Fruit fly (Drosophila melanogaster) whole organism, embryonic: ENCODE measurements around the gene Rab8.

Experiments
- Adf1 ChIP-seq: fragments of 200-800 bp; sonication (Bioruptor generic); IDR thresholded peaks from 2 replicates; pipeline ENCODE4 v1.3.6; 2022; ENCODE audit warnings: missing biosample characterization, missing genetic modification characterization
- Awh ChIP-seq: fragments of 200-800 bp; sonication (Bioruptor generic); IDR thresholded peaks from 2 replicates; pipeline ENCODE4, ENCODE4 v1.3.6; 2022; ENCODE audit warnings: missing biosample characterization, missing genetic modification characterization
- BEAF-32 ChIP-seq: fragments of 200-800 bp; sonication (Bioruptor generic); optimal IDR thresholded peaks from 3 replicates; lab custom pipeline; 2017; ENCODE audit warnings: missing biosample characterization, missing genetic modification characterization, mild to moderate bottlenecking, moderate library complexity, missing genetic modification reagents
- CG10209 ChIP-seq: fragments of 200-800 bp; sonication (Bioruptor generic); optimal IDR thresholded peaks from 3 replicates; lab custom pipeline; 2017; ENCODE audit warnings: missing biosample characterization, mild to moderate bottlenecking, missing genetic modification characterization, missing genetic modification reagents
- CG13894 ChIP-seq: fragments of 200-800 bp; sonication (Bioruptor generic); optimal IDR thresholded peaks from 3 replicates; lab custom pipeline; 2018; ENCODE audit warnings: missing biosample characterization, mild to moderate bottlenecking, missing genetic modification characterization, moderate library complexity
- CG1832 ChIP-seq: fragments of 200-800 bp; sonication (Bioruptor generic); optimal IDR thresholded peaks from 2 replicates; lab custom pipeline; 2017; ENCODE audit warnings: missing biosample characterization, mild to moderate bottlenecking, missing genetic modification characterization, inconsistent platforms
- CG18619 ChIP-seq: fragments of 200-800 bp; sonication (Bioruptor generic); optimal IDR thresholded peaks from 3 replicates; lab custom pipeline; 2017; ENCODE audit warnings: missing biosample characterization, mild to moderate bottlenecking, missing genetic modification characterization
- CG31388 ChIP-seq: fragments of 200-800 bp; sonication (Bioruptor generic); optimal IDR thresholded peaks from 2 replicates; lab custom pipeline; 2016; ENCODE audit warnings: missing biosample characterization, missing genetic modification characterization
- CG33557 ChIP-seq: fragments of 200-800 bp; sonication (Bioruptor generic); optimal IDR thresholded peaks from 2 replicates; lab custom pipeline; 2019; ENCODE audit warnings: missing biosample characterization, mild to moderate bottlenecking, missing genetic modification characterization, moderate library complexity
- CG43689 ChIP-seq: fragments of 200-800 bp; sonication (Bioruptor generic); IDR thresholded peaks from 2 replicates; pipeline ENCODE4 v1.3.6; 2022; ENCODE audit warnings: missing biosample characterization, missing genetic modification characterization
- CG7987 ChIP-seq: fragments of 200-800 bp; sonication (Bioruptor generic); optimal IDR thresholded peaks from 2 replicates; lab custom pipeline; 2018; ENCODE audit warnings: missing biosample characterization, mild to moderate bottlenecking, missing genetic modification characterization, moderate library complexity
- CG9437 ChIP-seq: fragments of 200-800 bp; sonication (Bioruptor generic); optimal IDR thresholded peaks from 2 replicates; lab custom pipeline; 2018; ENCODE audit warnings: missing biosample characterization, mild to moderate bottlenecking, missing genetic modification characterization
- CG9876 ChIP-seq: fragments of 200-800 bp; sonication (Bioruptor generic); optimal IDR thresholded peaks from 2 replicates; lab custom pipeline; 2016; ENCODE audit warnings: missing biosample characterization, missing genetic modification characterization
- CG9932 ChIP-seq: fragments of 200-800 bp; sonication (Bioruptor generic); IDR thresholded peaks from 2 replicates; pipeline ENCODE4 v1.3.6; 2022; ENCODE audit warnings: missing biosample characterization, missing genetic modification characterization
- Fer1 ChIP-seq: fragments of 200-800 bp; sonication (Bioruptor generic); optimal IDR thresholded peaks from 2 replicates; lab custom pipeline; 2017; ENCODE audit warnings: missing biosample characterization, mild to moderate bottlenecking, missing genetic modification characterization
- Max ChIP-seq: fragments of 200-800 bp; sonication (Bioruptor generic); optimal IDR thresholded peaks from 2 replicates; lab custom pipeline; 2016; ENCODE audit warnings: missing biosample characterization, mild to moderate bottlenecking, missing genetic modification characterization
- Mes4 ChIP-seq: fragments of 200-800 bp; sonication (Bioruptor generic); optimal IDR thresholded peaks from 2 replicates; lab custom pipeline; 2016; ENCODE audit warnings: missing biosample characterization, missing genetic modification characterization
- NC2α ChIP-seq: fragments of 200-800 bp; sonication (Bioruptor generic); optimal IDR thresholded peaks from 2 replicates; lab custom pipeline; 2016; ENCODE audit warnings: missing biosample characterization, missing genetic modification characterization
- Nf-YC ChIP-seq: fragments of 200-800 bp; optimal IDR thresholded peaks from 3 replicates; lab custom pipeline; 2019; ENCODE audit warnings: missing biosample characterization, mild to moderate bottlenecking, missing genetic modification characterization, moderate library complexity
- Oli ChIP-seq: fragments of 200-800 bp; sonication (Bioruptor generic); optimal IDR thresholded peaks from 2 replicates; lab custom pipeline; 2018; ENCODE audit warnings: missing biosample characterization, mild to moderate bottlenecking, missing genetic modification characterization, moderate library complexity
- Rfx ChIP-seq: fragments of 200-800 bp; sonication (Bioruptor generic); IDR thresholded peaks from 2 replicates; pipeline ENCODE4 v1.3.6; 2022; ENCODE audit warnings: missing biosample characterization, missing genetic modification characterization
- Vsx1 ChIP-seq: fragments of 200-800 bp; sonication (Bioruptor generic); optimal IDR thresholded peaks from 2 replicates; lab custom pipeline; 2017; ENCODE audit warnings: missing biosample characterization, mild to moderate bottlenecking, missing genetic modification characterization, missing genetic modification reagents
- Xrp1 ChIP-seq: fragments of 200-800 bp; sonication (Bioruptor generic); IDR thresholded peaks from 2 replicates; pipeline ENCODE4 v1.3.6; 2022; ENCODE audit warnings: missing biosample characterization, missing genetic modification characterization
- YL-1 ChIP-seq: fragments of 200-800 bp; sonication (Bioruptor generic); optimal IDR thresholded peaks from 3 replicates; lab custom pipeline; 2017; ENCODE audit warnings: missing biosample characterization, mild to moderate bottlenecking, missing genetic modification characterization
- cas ChIP-seq: fragments of 200-800 bp; sonication (Bioruptor generic); IDR thresholded peaks from 2 replicates; pipeline ENCODE4 v1.3.6; 2022; ENCODE audit warnings: missing biosample characterization, missing genetic modification characterization
- chif ChIP-seq, 2 experiments: fragments of 200-800 bp; sonication (Bioruptor generic); optimal IDR thresholded peaks; 3 replicates each; lab custom pipeline; 2016; ENCODE audit warnings: missing biosample characterization in 2 of 2, missing genetic modification characterization in 2 of 2
- ci ChIP-seq: fragments of 200-800 bp; sonication (Bioruptor generic); IDR thresholded peaks from 3 replicates; pipeline ENCODE4 v1.3.6; 2022; ENCODE audit warnings: missing biosample characterization, missing genetic modification characterization
- dm ChIP-seq: fragments of 200-800 bp; sonication (Bioruptor generic); optimal IDR thresholded peaks from 3 replicates; lab custom pipeline; 2016; ENCODE audit warnings: missing biosample characterization, missing genetic modification characterization
- dpn ChIP-seq, 2 experiments: fragments of 200-800 bp; sonication (Bioruptor generic); optimal IDR thresholded peaks; 3 replicates each; lab custom pipeline; 2016; ENCODE audit warnings: missing biosample characterization in 2 of 2, missing genetic modification characterization in 2 of 2
- ems ChIP-seq: fragments of 200-800 bp; sonication (Bioruptor generic); optimal IDR thresholded peaks from 3 replicates; lab custom pipeline; 2016; ENCODE audit warnings: missing biosample characterization, missing genetic modification characterization
- en ChIP-seq: fragments of 200-800 bp; sonication (Bioruptor generic); optimal IDR thresholded peaks from 2 replicates; lab custom pipeline; 2016; ENCODE audit warnings: missing biosample characterization, missing genetic modification characterization
- esg ChIP-seq: fragments of 200-800 bp; sonication (Bioruptor generic); conservative IDR thresholded peaks from 2 replicates; pipeline ENCODE4 v1.3.6; 2022; ENCODE audit warnings: missing biosample characterization, missing genetic modification characterization
- fd64A ChIP-seq: fragments of 200-800 bp; sonication (Bioruptor generic); optimal IDR thresholded peaks from 3 replicates; lab custom pipeline; 2018; ENCODE audit warnings: missing biosample characterization, mild to moderate bottlenecking, missing genetic modification characterization
- gem ChIP-seq: fragments of 200-800 bp; sonication (Bioruptor generic); optimal IDR thresholded peaks from 2 replicates; lab custom pipeline; 2019; ENCODE audit warnings: missing biosample characterization, mild to moderate bottlenecking, missing genetic modification characterization, moderate library complexity
- her ChIP-seq: fragments of 200-800 bp; sonication (Bioruptor generic); optimal IDR thresholded peaks from 2 replicates; lab custom pipeline; 2016; ENCODE audit warnings: missing biosample characterization, missing genetic modification characterization
- jigr1 ChIP-seq: fragments of 200-800 bp; sonication (Bioruptor generic); IDR thresholded peaks from 3 replicates; pipeline ENCODE4 v1.3.6; 2022; ENCODE audit warnings: missing biosample characterization, missing genetic modification characterization
- lab ChIP-seq: fragments of 200-800 bp; sonication (Bioruptor generic); optimal IDR thresholded peaks from 3 replicates; lab custom pipeline; 2017; ENCODE audit warnings: missing biosample characterization, missing genetic modification characterization, mild to moderate bottlenecking, moderate library complexity, missing genetic modification reagents
- maf-S ChIP-seq: fragments of 200-800 bp; sonication (Bioruptor generic); optimal IDR thresholded peaks from 2 replicates; lab custom pipeline; 2016; ENCODE audit warnings: missing biosample characterization, missing genetic modification characterization
- nau ChIP-seq: fragments of 200-800 bp; sonication (Bioruptor generic); optimal IDR thresholded peaks from 3 replicates; lab custom pipeline; 2017; ENCODE audit warnings: missing biosample characterization, mild to moderate bottlenecking, missing genetic modification characterization, missing genetic modification reagents
- pnt ChIP-seq: fragments of 200-800 bp; sonication (Bioruptor generic); optimal IDR thresholded peaks from 3 replicates; lab custom pipeline; 2016; ENCODE audit warnings: missing biosample characterization, missing genetic modification characterization
- row ChIP-seq: fragments of 200-800 bp; sonication (Bioruptor generic); IDR thresholded peaks from 3 replicates; pipeline ENCODE4 v1.3.6; 2022; ENCODE audit warnings: missing biosample characterization, missing genetic modification characterization
- sc ChIP-seq, 3 experiments: fragments of >200 bp in 2 of 3; fragments of 200-800 bp in 1 of 3; sonication (Bioruptor generic) in 1 of 3; optimal IDR thresholded peaks; 2 replicates in 2 of 3; 3 replicates in 1 of 3; lab custom pipeline; 2017; ENCODE audit warnings: mild to moderate bottlenecking in 1 of 3, missing biosample characterization in 1 of 3, missing genetic modification characterization in 1 of 3, missing genetic modification reagents in 1 of 3
- shn ChIP-seq: fragments of 200-800 bp; sonication (Bioruptor generic); optimal IDR thresholded peaks from 3 replicates; lab custom pipeline; 2016; ENCODE audit warnings: missing biosample characterization, missing genetic modification characterization
- sr ChIP-seq: fragments of 200-800 bp; sonication (Bioruptor generic); IDR thresholded peaks from 3 replicates; pipeline ENCODE4 v1.3.6; 2022; ENCODE audit warnings: missing biosample characterization, missing genetic modification characterization
- tll ChIP-seq, 2 experiments: fragments of 200-800 bp in 1 of 2; fragments of >200 bp in 1 of 2; sonication (Bioruptor generic) in 1 of 2; optimal IDR thresholded peaks; 2 replicates each; lab custom pipeline; 2017 to 2019; ENCODE audit warnings: missing biosample characterization in 2 of 2, missing genetic modification characterization in 2 of 2, mild to moderate bottlenecking in 1 of 2, moderate library complexity in 1 of 2
- trh ChIP-seq: fragments of 200-800 bp; sonication (Bioruptor generic); optimal IDR thresholded peaks from 2 replicates; lab custom pipeline; 2016; ENCODE audit warnings: missing biosample characterization, missing genetic modification characterization
- usp ChIP-seq: fragments of >200 bp; optimal IDR thresholded peaks from 2 replicates; lab custom pipeline; 2017; ENCODE audit warnings: missing biosample characterization, missing genetic modification characterization
- vnd ChIP-seq: fragments of 200-800 bp; sonication (Bioruptor generic); IDR thresholded peaks from 3 replicates; pipeline ENCODE4 v1.3.6; 2022; ENCODE audit warnings: missing biosample characterization, missing genetic modification characterization; ENCODE audit not compliant: partially characterized antibody
- zen ChIP-seq: fragments of 200-800 bp; sonication (Bioruptor generic); optimal IDR thresholded peaks from 3 replicates; lab custom pipeline; 2018; ENCODE audit warnings: missing biosample characterization, mild to moderate bottlenecking, missing genetic modification characterization, moderate library complexity

Gene Rab8

DNA sequence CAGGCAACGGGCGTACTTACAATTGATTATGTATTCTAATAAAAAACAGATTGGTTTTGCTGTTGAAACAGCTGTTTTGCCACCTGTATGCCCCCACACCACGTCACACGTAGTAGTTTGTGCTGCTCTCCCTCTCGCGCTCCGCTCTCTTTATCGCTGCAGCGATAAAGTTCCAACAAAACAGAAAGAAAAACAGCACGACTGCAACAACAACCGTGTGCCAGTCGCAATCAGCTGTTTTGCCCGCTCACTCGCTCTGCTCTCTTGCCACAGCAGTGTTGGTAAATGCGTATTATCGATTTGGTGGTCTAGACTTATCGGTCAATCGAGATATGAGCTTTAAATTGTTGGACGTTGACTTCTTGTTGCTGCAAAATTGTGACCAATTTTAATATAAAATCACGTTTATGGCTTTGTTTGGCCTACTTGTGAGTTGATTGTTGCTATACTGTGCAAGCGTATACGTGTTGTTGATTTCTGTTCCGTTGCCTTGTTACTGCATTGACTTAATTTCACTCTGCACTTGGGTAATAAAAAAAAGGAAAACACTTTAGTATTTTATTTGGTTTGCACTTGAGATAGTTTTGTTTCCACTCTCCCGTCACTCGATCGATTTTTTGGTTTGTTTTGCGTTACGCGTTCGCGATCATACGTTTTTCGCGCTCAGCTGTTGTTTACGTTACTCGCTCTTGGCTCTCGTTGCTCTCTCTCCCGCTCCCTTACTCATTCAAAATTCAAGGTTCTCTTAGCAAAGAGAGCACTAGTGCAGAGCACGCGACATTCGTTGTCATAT is 26.2 kb upstream of the Rab8 start (continued):
- TF ChIP-seq sr (GFP tag; lab: Robert Waterston, UW), result no peak
- peak; percentile 11 for TF ChIP-seq Nf-YC
- no peak for TF ChIP-seq sc (optimal IDR thresholded peaks at IDR 0.05; lab: Kevin White, UChicago)
- TF ChIP-seq sc (GFP tag; optimal IDR thresholded peaks at IDR 0.05; lab: Kevin White, UChicago), result no peak
- TF ChIP-seq CG33557 (GFP tag; lab: Kevin White, UChicago), result no peak
- TF ChIP-seq usp, result no peak
- peak; percentile 99 for TF ChIP-seq CG9437
- TF ChIP-seq gem (tag; lab: Kevin White, UChicago), result peak; percentile 40
- no peak for TF ChIP-seq zen (tag; lab: Kevin White, UChicago)
- TF ChIP-seq trh, result no peak
- TF ChIP-seq Oli, result no peak
- peak; percentile 33 for TF ChIP-seq lab
- peak in 1 of 2 experiments; percentile 40 for TF ChIP-seq dpn (GFP tag; optimal IDR thresholded peaks at IDR 0.05; lab: Kevin White, UChicago)
- TF ChIP-seq Vsx1, result no peak
- TF ChIP-seq Awh (GFP tag; lab: Robert Waterston, UW), result no peak
- TF ChIP-seq vnd (GFP tag; lab: Robert Waterston, UW), result no peak
- no peak for TF ChIP-seq CG10209 (GFP tag; lab: Kevin White, UChicago)
- TF ChIP-seq CG9932 (GFP tag; lab: Robert Waterston, UW), result peak; percentile 35
- peak; percentile 21 for TF ChIP-seq YL-1 (GFP tag; lab: Kevin White, UChicago)
- no peak for TF ChIP-seq fd64A (GFP tag; lab: Kevin White, UChicago)
- TF ChIP-seq CG13894 (tag; lab: Kevin White, UChicago), result no peak
- peak; percentile 30 for TF ChIP-seq Fer1 (GFP tag; lab: Kevin White, UChicago)
- TF ChIP-seq ems (GFP tag; lab: Kevin White, UChicago), result no peak
- TF ChIP-seq CG43689 (GFP tag; lab: Robert Waterston, UW), result no peak
- TF ChIP-seq chif (GFP tag; optimal IDR thresholded peaks at IDR 0.05; lab: Kevin White, UChicago), result peak in 1 of 2 experiments; percentile 6
- TF ChIP-seq Xrp1, result no peak
- TF ChIP-seq ci, result no peak
- TF ChIP-seq row (GFP tag; lab: Robert Waterston, UW), result peak; percentile 29; the same call in 2 of the 3 replicates
- no peak for TF ChIP-seq tll (GFP tag; optimal IDR thresholded peaks at IDR 0.05; lab: Kevin White, UChicago)
- TF ChIP-seq CG18619 (GFP tag; lab: Kevin White, UChicago), result no peak
- TF ChIP-seq pnt, result peak; percentile 6
- TF ChIP-seq shn, result peak; percentile 41
- TF ChIP-seq her (GFP tag; lab: Kevin White, UChicago), result no peak
- TF ChIP-seq Mes4 (GFP tag; lab: Kevin White, UChicago), result no peak
- no peak for TF ChIP-seq CG31388 (GFP tag; lab: Kevin White, UChicago)
- no peak for TF ChIP-seq nau
- no peak for TF ChIP-seq Adf1 (GFP tag; lab: Robert Waterston, UW)
- no peak for TF ChIP-seq dm (GFP tag; lab: Kevin White, UChicago)
- no peak for TF ChIP-seq NC2α
- TF ChIP-seq en (GFP tag; lab: Kevin White, UChicago), result no peak
- no peak for TF ChIP-seq CG9876
- TF ChIP-seq CG1832, result no peak
- TF ChIP-seq CG7987 (GFP tag; lab: Kevin White, UChicago), result no peak
- TF ChIP-seq jigr1, result no peak
- TF ChIP-seq BEAF-32 (GFP tag; lab: Kevin White, UChicago), result peak; percentile 48
- 0 out of 2 replicates have a peak, but pooled peaks have one; percentile 15 for TF ChIP-seq esg (GFP tag; lab: Robert Waterston, UW)
- TF ChIP-seq cas, result no peak
- TF ChIP-seq Rfx (GFP tag; lab: Robert Waterston, UW), result no peak; the same call in 1 of the 2 replicates
- TF ChIP-seq maf-S (GFP tag; lab: Kevin White, UChicago), result no peak
- no peak for TF ChIP-seq Max
